Worm (Caenorhabditis elegans) whole organism, mixed stage, embryonic: ENCODE data around the gene Y56A3A.30.

ENCODE experiments used
- blmp-1 ChIP-seq: fragments of 150-350 bp; optimal IDR thresholded peaks from 2 replicates; lab custom pipeline; 2014; ENCODE audit warnings: missing biosample characterization, missing genetic modification characterization
- ceh-39 ChIP-seq: fragments of 150-350 bp; optimal IDR thresholded peaks from 2 replicates; lab custom pipeline; 2014; ENCODE audit warnings: missing biosample characterization, missing genetic modification characterization
- ceh-43 ChIP-seq: fragments of 200-800 bp; sonication (Bioruptor generic); optimal IDR thresholded peaks from 2 replicates; lab custom pipeline; 2018; ENCODE audit warnings: mild to moderate bottlenecking, missing genetic modification characterization, moderate library complexity, missing compliant biosample characterization
- ces-1 ChIP-seq: fragments of 150-350 bp; optimal IDR thresholded peaks from 2 replicates; lab custom pipeline; 2014; ENCODE audit warnings: missing biosample characterization, missing genetic modification reagents, missing genetic modification characterization
- drap-1 ChIP-seq: fragments of 200-800 bp; sonication (Bioruptor generic); optimal IDR thresholded peaks from 3 replicates; lab custom pipeline; 2018; ENCODE audit warnings: mild to moderate bottlenecking, missing genetic modification characterization, missing compliant biosample characterization
- elt-1 ChIP-seq: sonication (generic microtip); optimal IDR thresholded peaks from 2 replicates; lab custom pipeline; 2017; ENCODE audit warnings: missing genetic modification characterization, mild to moderate bottlenecking, missing compliant biosample characterization, antibody characterized with exemption, moderate library complexity, borderline replicate concordance; ENCODE audit not compliant: insufficient read depth
- elt-3 ChIP-seq: fragments of 150-350 bp; optimal IDR thresholded peaks from 2 replicates; lab custom pipeline; 2014; ENCODE audit warnings: missing biosample characterization, missing genetic modification characterization
- flh-1 ChIP-seq: fragments of 200-800 bp; sonication (Bioruptor generic); optimal IDR thresholded peaks from 2 replicates; lab custom pipeline; 2018; ENCODE audit warnings: mild to moderate bottlenecking, missing genetic modification characterization, moderate library complexity, missing compliant biosample characterization
- ham-2 ChIP-seq: fragments of 200-800 bp; sonication (Bioruptor generic); optimal IDR thresholded peaks from 2 replicates; lab custom pipeline; 2018; ENCODE audit warnings: mild to moderate bottlenecking, missing genetic modification characterization, missing compliant biosample characterization
- lin-13 ChIP-seq: fragments of 150-350 bp; optimal IDR thresholded peaks from 2 replicates; lab custom pipeline; 2014; ENCODE audit warnings: missing biosample characterization, missing genetic modification characterization
- lin-32 ChIP-seq: fragments of 200-800 bp; sonication (Bioruptor generic); optimal IDR thresholded peaks from 2 replicates; lab custom pipeline; 2018; ENCODE audit warnings: mild to moderate bottlenecking, missing genetic modification characterization, missing compliant biosample characterization
- lsy-2 ChIP-seq: fragments of 150-350 bp; optimal IDR thresholded peaks from 2 replicates; lab custom pipeline; 2014; ENCODE audit warnings: missing biosample characterization, missing genetic modification characterization
- mab-5 ChIP-seq: fragments of 150-350 bp; optimal IDR thresholded peaks from 2 replicates; lab custom pipeline; 2014; ENCODE audit warnings: missing biosample characterization, missing genetic modification characterization
- mep-1 ChIP-seq: fragments of 150-350 bp; optimal IDR thresholded peaks from 2 replicates; lab custom pipeline; 2017; ENCODE audit warnings: missing biosample characterization, missing genetic modification reagents, missing genetic modification characterization, inconsistent platforms
- mls-2 ChIP-seq: sonication (generic microtip); optimal IDR thresholded peaks from 2 replicates; lab custom pipeline; 2016; ENCODE audit warnings: mild to moderate bottlenecking, missing genetic modification characterization, moderate library complexity, missing compliant biosample characterization
- nhr-12 ChIP-seq: fragments of 150-350 bp; optimal IDR thresholded peaks from 2 replicates; lab custom pipeline; 2014; ENCODE audit warnings: missing biosample characterization, missing genetic modification characterization
- nhr-2 ChIP-seq: fragments of 150-350 bp; optimal IDR thresholded peaks from 2 replicates; lab custom pipeline; 2014; ENCODE audit warnings: missing biosample characterization, missing genetic modification characterization
- nhr-237 ChIP-seq: fragments of 150-350 bp; optimal IDR thresholded peaks from 2 replicates; lab custom pipeline; 2014; ENCODE audit warnings: missing biosample characterization, missing genetic modification characterization
- nhr-28 ChIP-seq: fragments of 150-350 bp; optimal IDR thresholded peaks from 2 replicates; lab custom pipeline; 2014; ENCODE audit warnings: missing biosample characterization, missing genetic modification characterization
- sem-2 ChIP-seq: fragments of 200-800 bp; sonication (Bioruptor generic); optimal IDR thresholded peaks from 2 replicates; lab custom pipeline; 2018; ENCODE audit warnings: mild to moderate bottlenecking, missing genetic modification characterization, missing compliant biosample characterization
- snpc-4 ChIP-seq: fragments of 150-350 bp; optimal IDR thresholded peaks from 2 replicates; lab custom pipeline; 2014; ENCODE audit warnings: missing biosample characterization, missing genetic modification characterization
- sptf-1 ChIP-seq: sonication (generic microtip); optimal IDR thresholded peaks from 2 replicates; lab custom pipeline; 2017; ENCODE audit warnings: mild to moderate bottlenecking, missing genetic modification characterization, moderate library complexity, missing compliant biosample characterization
- tbx-8 ChIP-seq: fragments of 200-800 bp; sonication (Bioruptor generic); optimal IDR thresholded peaks from 2 replicates; lab custom pipeline; 2018; ENCODE audit warnings: mild to moderate bottlenecking, missing genetic modification characterization, moderate library complexity, missing compliant biosample characterization
- unc-120 ChIP-seq: sonication (generic microtip); optimal IDR thresholded peaks from 2 replicates; lab custom pipeline; 2017; ENCODE audit warnings: missing genetic modification characterization, missing compliant biosample characterization; ENCODE audit not compliant: poor library complexity, severe bottlenecking
- unc-39 ChIP-seq: fragments of 150-350 bp; optimal IDR thresholded peaks from 2 replicates; lab custom pipeline; 2014; ENCODE audit warnings: missing biosample characterization, missing genetic modification characterization
- unc-62 ChIP-seq: fragments of 150-350 bp; optimal IDR thresholded peaks from 2 replicates; lab custom pipeline; 2014; ENCODE audit warnings: missing biosample characterization, missing genetic modification reagents, missing genetic modification characterization
- zip-8 ChIP-seq: fragments of 150-350 bp; optimal IDR thresholded peaks from 2 replicates; lab custom pipeline; 2014; ENCODE audit warnings: missing biosample characterization, missing genetic modification characterization

Y56A3A.30 gene

ce11 chrIII:11982474-11982873 is 3.6 kb upstream of the Y56A3A.30 start:
- TF ChIP-seq flh-1 (GFP tag; lab: Kevin White, UChicago) (no peak), blmp-1 (tag; lab: Kevin White, UChicago) (no peak), ceh-43 (GFP tag; lab: Kevin White, UChicago) (no peak), elt-1 (no peak), drap-1 (GFP tag; lab: Kevin White, UChicago) (no peak), elt-3 (tag; lab: Kevin White, UChicago) (no peak), unc-120 (tag; lab: Kevin White, UChicago) (no peak), snpc-4 (tag; lab: Kevin White, UChicago) (no peak), lin-13 (no peak), nhr-12 (no peak), lsy-2 (tag; lab: Kevin White, UChicago) (no peak), mep-1 (tag; lab: Kevin White, UChicago) (no peak), lin-32 (no peak), unc-62 (GFP tag; lab: Kevin White, UChicago) (no peak)

- TF ChIP-seq blmp-1 (tag; lab: Kevin White, UChicago) (no peak), lin-32 (peak; percentile 39)
- TF ChIP-seq, all 35 proteins: peak for 1
Measured at ce11 chrIII:11981539-11981938, 2.7 kb upstream of the Y56A3A.30 start.

- TF ChIP-seq unc-120 (tag; lab: Kevin White, UChicago) (no peak), mls-2 (tag; lab: Kevin White, UChicago) (peak; percentile 2)
- TF ChIP-seq, all 35 proteins: peak for 1
Measured at ce11 chrIII:11980743-11981142, 1.9 kb upstream of the Y56A3A.30 start.

ce11 chrIII:11974414-11974813 is 4.5 kb downstream of the Y56A3A.30 start, which contains the start of gene Y56A3A.31:
TSS of gene Y56A3A.31 (plus strand) at chrIII:11974477.
- peak; percentile 61 for TF ChIP-seq ceh-39 (tag; lab: Kevin White, UChicago)
- no peak for TF ChIP-seq nhr-12

ce11 chrIII:11973996-11974395 is 4.9 kb downstream of the Y56A3A.30 start, which contains the start of gene ung-1:
TSS of gene ung-1 (minus strand) at chrIII:11974096.
- TF ChIP-seq lin-32: no peak
- no peak for TF ChIP-seq lsy-2 (tag; lab: Kevin White, UChicago)
- TF ChIP-seq nhr-28 (tag; lab: Kevin White, UChicago): no peak
- no peak for TF ChIP-seq nhr-237 (tag; lab: Kevin White, UChicago)
- no peak for TF ChIP-seq unc-39 (tag; lab: Kevin White, UChicago)
- no peak for TF ChIP-seq zip-8
- no peak for TF ChIP-seq unc-62 (GFP tag; lab: Kevin White, UChicago)
- TF ChIP-seq ham-2 (GFP tag; lab: Kevin White, UChicago): no peak
- TF ChIP-seq lin-13: no peak

- TF ChIP-seq nhr-237 (tag; lab: Kevin White, UChicago) (no peak), mls-2 (tag; lab: Kevin White, UChicago) (no peak), ces-1 (GFP tag; lab: Kevin White, UChicago) (peak; percentile 46)
Measured at ce11 chrIII:11971342-11971741, 7.5 kb downstream of the Y56A3A.30 start, which contains the start of gene Y56A3A.28. TSS of gene Y56A3A.28 (minus strand) at chrIII:11971374.

ce11 chrIII:11960080-11960479 is 18.8 kb downstream of the Y56A3A.30 start, which contains the start of gene top-3:
TSS of gene top-3 (minus strand) at chrIII:11960180.
- no peak for TF ChIP-seq sem-2 (GFP tag; lab: Kevin White, UChicago)
- TF ChIP-seq elt-1: no peak
- TF ChIP-seq sptf-1 (tag; lab: Kevin White, UChicago): no peak
- TF ChIP-seq nhr-2: no peak
- no peak for TF ChIP-seq nhr-28 (tag; lab: Kevin White, UChicago)
- TF ChIP-seq unc-62 (GFP tag; lab: Kevin White, UChicago): no peak
- TF ChIP-seq nhr-12: no peak

- no peak for TF ChIP-seq snpc-4 (tag; lab: Kevin White, UChicago)
- TF ChIP-seq nhr-237 (tag; lab: Kevin White, UChicago): no peak
- TF ChIP-seq mep-1 (tag; lab: Kevin White, UChicago): no peak
- no peak for TF ChIP-seq tbx-8 (GFP tag; lab: Kevin White, UChicago)
- no peak for TF ChIP-seq lsy-2 (tag; lab: Kevin White, UChicago)
- TF ChIP-seq ces-1 (GFP tag; lab: Kevin White, UChicago): no peak
- no peak for TF ChIP-seq mab-5 (tag; lab: Kevin White, UChicago)
- no peak for TF ChIP-seq sptf-1 (tag; lab: Kevin White, UChicago)
- TF ChIP-seq ham-2 (GFP tag; lab: Kevin White, UChicago): no peak
- TF ChIP-seq zip-8: no peak
- no peak for TF ChIP-seq ceh-39 (tag; lab: Kevin White, UChicago)
Measured at ce11 chrIII:11954150-11954549, 24.7 kb downstream of the Y56A3A.30 start.
